4 fruit fly cellular contexts compared by ENCODE assay signal in genomic region chr3R:10550139-10550538, dm6.
TF ChIP-seq lines count a peak whose summit lies in the region.

No protein-coding gene starts in this region.

- TF ChIP-seq CTCF in whole organism, embryonic (GFP tag; optimal IDR thresholded peaks at IDR 0.05; lab: Kevin White, UChicago) = no peak

TF ChIP-seq in whole organism, embryonic, 481 proteins besides CTCF, POLR2A, EP300 and RAD21 (continues in another document):
- TF ChIP-seq D19A (tag; optimal IDR thresholded peaks at IDR 0.05; lab: Kevin White, UChicago) (no peak), jing (GFP tag; optimal IDR thresholded peaks at IDR 0.05; lab: Kevin White, UChicago) (no peak), CG8765 (GFP tag; IDR thresholded peaks at IDR 0.05; lab: Robert Waterston, UW) (no peak), Ets97D (GFP tag; optimal IDR thresholded peaks at IDR 0.05; lab: Kevin White, UChicago) (no peak), Drgx (GFP tag; IDR thresholded peaks at IDR 0.05; lab: Robert Waterston, UW) (0 out of 2 replicates have a peak, but pooled peaks have one; percentile 27), Sox102F (GFP tag; optimal IDR thresholded peaks at IDR 0.05; lab: Kevin White, UChicago) (no peak), pan (optimal IDR thresholded peaks at IDR 0.05; lab: Kevin White, UChicago) (no peak), pan (GFP tag; optimal IDR thresholded peaks at IDR 0.05 in 1 of 2, IDR thresholded peaks at IDR 0.05 in 1 of 2) (no peak), hkb (optimal IDR thresholded peaks at IDR 0.05; lab: Kevin White, UChicago) (no peak), hkb (GFP tag; IDR thresholded peaks at IDR 0.05; lab: Robert Waterston, UW) (no peak), CG10431 (GFP tag; optimal IDR thresholded peaks at IDR 0.05; lab: Kevin White, UChicago) (no peak), insv (GFP tag; optimal IDR thresholded peaks at IDR 0.05; lab: Kevin White, UChicago) (no peak), Sin3A (optimal IDR thresholded peaks at IDR 0.05; lab: Kevin White, UChicago) (no peak), CG9215 (GFP tag; IDR thresholded peaks at IDR 0.05; lab: Robert Waterston, UW) (no peak), bsh (GFP tag; optimal IDR thresholded peaks at IDR 0.05; lab: Kevin White, UChicago) (peak in 1 of 2 experiments; percentile 18), al (GFP tag; IDR thresholded peaks at IDR 0.05; lab: Robert Waterston, UW) (no peak), CG13424 (tag; optimal IDR thresholded peaks at IDR 0.05; lab: Kevin White, UChicago) (no peak), Chrac-16 (GFP tag; optimal IDR thresholded peaks at IDR 0.05; lab: Kevin White, UChicago) (no peak), nom (GFP tag; optimal IDR thresholded peaks at IDR 0.05; lab: Kevin White, UChicago) (peak; percentile 77), Myb (GFP tag; optimal IDR thresholded peaks at IDR 0.05; lab: Kevin White, UChicago) (no peak), slp2 (GFP tag; optimal IDR thresholded peaks at IDR 0.05; lab: Kevin White, UChicago) (no peak), CG7357 (GFP tag; IDR thresholded peaks at IDR 0.05; lab: Robert Waterston, UW) (no peak), CG9817 (tag; optimal IDR thresholded peaks at IDR 0.05; lab: Kevin White, UChicago) (no peak), mam (GFP tag; optimal IDR thresholded peaks at IDR 0.05; lab: Kevin White, UChicago) (no peak)

TF ChIP-seq in whole organism, prepupa, 60 proteins besides CTCF, POLR2A, EP300 and RAD21 (continues in another document):
- peak; percentile 72 for TF ChIP-seq CG10669 (GFP tag; optimal IDR thresholded peaks at IDR 0.05; lab: Kevin White, UChicago)
- TF ChIP-seq CG6854 (GFP tag; optimal IDR thresholded peaks at IDR 0.05; lab: Kevin White, UChicago) = peak; percentile 28
- TF ChIP-seq CG7368 (GFP tag; optimal IDR thresholded peaks at IDR 0.05; lab: Kevin White, UChicago) = peak; percentile 42
- no peak for TF ChIP-seq fd85E (GFP tag; optimal IDR thresholded peaks at IDR 0.05; lab: Kevin White, UChicago)
- TF ChIP-seq svp (GFP tag; lab: Kevin White, UChicago) = peak; percentile 88
- peak; percentile 55 for TF ChIP-seq CG15336 (GFP tag; IDR thresholded peaks at IDR 0.05; lab: Robert Waterston, UW)
- TF ChIP-seq acj6 (GFP tag; optimal IDR thresholded peaks at IDR 0.05; lab: Kevin White, UChicago) = peak; percentile 53
- TF ChIP-seq Sox14 (GFP tag; optimal IDR thresholded peaks at IDR 0.05; lab: Kevin White, UChicago) = peak; percentile 74
- peak; percentile 56 for TF ChIP-seq CG8632 (GFP tag; optimal IDR thresholded peaks at IDR 0.05; lab: Kevin White, UChicago)
- peak; percentile 77 for TF ChIP-seq esn (GFP tag; optimal IDR thresholded peaks at IDR 0.05; lab: Kevin White, UChicago)
- peak; percentile 34 for TF ChIP-seq Hr4 (GFP tag; optimal IDR thresholded peaks at IDR 0.05; lab: Kevin White, UChicago)
- TF ChIP-seq pdm3 (GFP tag; optimal IDR thresholded peaks at IDR 0.05; lab: Kevin White, UChicago) = peak; percentile 71
- no peak for TF ChIP-seq CG6276 (GFP tag; optimal IDR thresholded peaks at IDR 0.05; lab: Kevin White, UChicago)
- TF ChIP-seq spab (GFP tag; optimal IDR thresholded peaks at IDR 0.05; lab: Kevin White, UChicago) = peak; percentile 71
- TF ChIP-seq ss (GFP tag; optimal IDR thresholded peaks at IDR 0.05; lab: Kevin White, UChicago) = peak; percentile 31 to 56
- peak; percentile 66 for TF ChIP-seq Sox102F (GFP tag; optimal IDR thresholded peaks at IDR 0.05; lab: Kevin White, UChicago)
- TF ChIP-seq CG3032 (tag; optimal IDR thresholded peaks at IDR 0.05; lab: Kevin White, UChicago) = peak; percentile 75
- peak; percentile 67 for TF ChIP-seq CG3919 (GFP tag; optimal IDR thresholded peaks at IDR 0.05; lab: Kevin White, UChicago)
- peak; percentile 81 for TF ChIP-seq CG6163 (GFP tag; IDR thresholded peaks at IDR 0.05; lab: Robert Waterston, UW)
- TF ChIP-seq cyc (GFP tag; optimal IDR thresholded peaks at IDR 0.05; lab: Kevin White, UChicago) = peak; percentile 73
- peak; percentile 60 for TF ChIP-seq fd59A (GFP tag; optimal IDR thresholded peaks at IDR 0.05; lab: Kevin White, UChicago)
- peak; percentile 55 for TF ChIP-seq Ets21C (GFP tag; optimal IDR thresholded peaks at IDR 0.05; lab: Kevin White, UChicago)
- TF ChIP-seq Blimp-1 (GFP tag; optimal IDR thresholded peaks at IDR 0.05; lab: Kevin White, UChicago) = no peak
- peak; percentile 73 for TF ChIP-seq Smox (GFP tag; optimal IDR thresholded peaks at IDR 0.05; lab: Kevin White, UChicago)

TF ChIP-seq in whole organism, pupa, 21 proteins besides CTCF, POLR2A, EP300 and RAD21:
- TF ChIP-seq fd96Ca (GFP tag; IDR thresholded peaks at IDR 0.05; lab: Robert Waterston, UW) = no peak
- peak; percentile 46 for TF ChIP-seq CG8301 (tag; optimal IDR thresholded peaks at IDR 0.05; lab: Kevin White, UChicago)
- TF ChIP-seq CG12605 (GFP tag; IDR thresholded peaks at IDR 0.05; lab: Robert Waterston, UW) = no peak
- TF ChIP-seq CG4496 (GFP tag; IDR thresholded peaks at IDR 0.05; lab: Robert Waterston, UW) = peak; percentile 43; the same call in 2 of the 3 replicates
- TF ChIP-seq Pif1B (GFP tag; optimal IDR thresholded peaks at IDR 0.05; lab: Kevin White, UChicago) = peak; percentile 56
- TF ChIP-seq CG17806 (tag; optimal IDR thresholded peaks at IDR 0.05; lab: Kevin White, UChicago) = peak; percentile 73
- peak; percentile 44 for TF ChIP-seq Pif1A (GFP tag; optimal IDR thresholded peaks at IDR 0.05; lab: Kevin White, UChicago)
- peak; percentile 53 for TF ChIP-seq Snoo (tag; optimal IDR thresholded peaks at IDR 0.05; lab: Kevin White, UChicago)
- TF ChIP-seq CG34367 (tag; optimal IDR thresholded peaks at IDR 0.05; lab: Kevin White, UChicago) = peak; percentile 58
- TF ChIP-seq CG32121 (GFP tag; IDR thresholded peaks at IDR 0.05; lab: Robert Waterston, UW) = peak; percentile 45; the same call in 1 of the 2 replicates
- TF ChIP-seq D1 (tag; optimal IDR thresholded peaks at IDR 0.05; lab: Kevin White, UChicago) = peak; percentile 29
- TF ChIP-seq CG14655 (GFP tag; optimal IDR thresholded peaks at IDR 0.05; lab: Kevin White, UChicago) = peak; percentile 66
- TF ChIP-seq EcR (GFP tag; optimal IDR thresholded peaks at IDR 0.05; lab: Kevin White, UChicago) = no peak
- TF ChIP-seq CG10348 (GFP tag; IDR thresholded peaks at IDR 0.05; lab: Robert Waterston, UW) = no peak
- no peak for TF ChIP-seq rn (GFP tag; IDR thresholded peaks at IDR 0.05; lab: Robert Waterston, UW)
- TF ChIP-seq CG8159 (tag; optimal IDR thresholded peaks at IDR 0.05; lab: Kevin White, UChicago) = peak; percentile 73
- 0 out of 2 replicates have a peak, but pooled peaks have one; percentile 20 for TF ChIP-seq Ets98B (GFP tag; IDR thresholded peaks at IDR 0.05; lab: Robert Waterston, UW)
- TF ChIP-seq gl (tag; optimal IDR thresholded peaks at IDR 0.05; lab: Kevin White, UChicago) = peak; percentile 63
- TF ChIP-seq CG9948 (tag; optimal IDR thresholded peaks at IDR 0.05; lab: Kevin White, UChicago) = peak; percentile 68
- TF ChIP-seq CG13204 (GFP tag; optimal IDR thresholded peaks at IDR 0.05; lab: Kevin White, UChicago) = no peak
- TF ChIP-seq CG15710 (tag; optimal IDR thresholded peaks at IDR 0.05; lab: Kevin White, UChicago) = peak; percentile 71

TF ChIP-seq in whole organism, wandering third instar larva, 38 proteins besides CTCF, POLR2A, EP300 and RAD21 (continues in another document):
- TF ChIP-seq Hr78 (GFP tag; optimal IDR thresholded peaks at IDR 0.05; lab: Kevin White, UChicago) (no peak), lola (GFP tag; optimal IDR thresholded peaks at IDR 0.05; lab: Kevin White, UChicago) (no peak), Hr83 (GFP tag; optimal IDR thresholded peaks at IDR 0.05; lab: Kevin White, UChicago; ENCODE audit: poor library complexity, severe bottlenecking) (no peak), Abd-B (GFP tag; optimal IDR thresholded peaks at IDR 0.05; lab: Kevin White, UChicago) (no peak), h (GFP tag; optimal IDR thresholded peaks at IDR 0.05; lab: Kevin White, UChicago) (peak; percentile 70), CrebA (GFP tag; optimal IDR thresholded peaks at IDR 0.05; lab: Kevin White, UChicago; ENCODE audit: borderline replicate concordance) (no peak), HLH106 (tag; optimal IDR thresholded peaks at IDR 0.05; lab: Kevin White, UChicago) (peak; percentile 62), dsf (GFP tag; optimal IDR thresholded peaks at IDR 0.05; lab: Kevin White, UChicago; ENCODE audit: borderline replicate concordance) (no peak), Rel (GFP tag; optimal IDR thresholded peaks at IDR 0.05; lab: Kevin White, UChicago) (no peak), Rel (tag; optimal IDR thresholded peaks at IDR 0.05; lab: Kevin White, UChicago) (no peak), br (GFP tag; optimal IDR thresholded peaks at IDR 0.05; lab: Kevin White, UChicago) (peak; percentile 68), Mio (GFP tag; optimal IDR thresholded peaks at IDR 0.05; lab: Kevin White, UChicago) (no peak), Myc (optimal IDR thresholded peaks at IDR 0.05; lab: Kevin White, UChicago) (no peak), ey (GFP tag; optimal IDR thresholded peaks at IDR 0.05; lab: Kevin White, UChicago) (peak; percentile 58), woc (GFP tag; optimal IDR thresholded peaks at IDR 0.05; lab: Kevin White, UChicago) (peak; percentile 70), CG9705 (GFP tag; optimal IDR thresholded peaks at IDR 0.05; lab: Kevin White, UChicago) (no peak), Hnf4 (GFP tag; optimal IDR thresholded peaks at IDR 0.05; lab: Kevin White, UChicago) (peak; percentile 55), foxo (GFP tag; optimal IDR thresholded peaks at IDR 0.05; lab: Kevin White, UChicago) (peak in 1 of 2 experiments; percentile 76), Dfd (GFP tag; optimal IDR thresholded peaks at IDR 0.05; lab: Kevin White, UChicago) (no peak), usp (GFP tag; optimal IDR thresholded peaks at IDR 0.05; lab: Kevin White, UChicago) (no peak), fru (GFP tag; optimal IDR thresholded peaks at IDR 0.05; lab: Kevin White, UChicago) (peak; percentile 78), Dif (GFP tag; optimal IDR thresholded peaks at IDR 0.05; lab: Kevin White, UChicago; ENCODE audit: partially characterized antibody) (no peak), psq (GFP tag; optimal IDR thresholded peaks at IDR 0.05; lab: Kevin White, UChicago) (peak; percentile 60), Sp1 (GFP tag; optimal IDR thresholded peaks at IDR 0.05; lab: Kevin White, UChicago) (peak; percentile 65), jim (GFP tag; optimal IDR thresholded peaks at IDR 0.05; lab: Kevin White, UChicago) (no peak), dl (GFP tag; optimal IDR thresholded peaks at IDR 0.05; lab: Kevin White, UChicago; ENCODE audit: insufficient read depth in 1 of 2, partially characterized antibody in 2 of 2) (no peak), rgr (GFP tag; optimal IDR thresholded peaks at IDR 0.05; lab: Kevin White, UChicago) (peak; percentile 73), CG32264 (GFP tag; optimal IDR thresholded peaks at IDR 0.05; lab: Kevin White, UChicago) (no peak), OdsH (GFP tag; optimal IDR thresholded peaks at IDR 0.05; lab: Kevin White, UChicago) (peak; percentile 63), sv (GFP tag; optimal IDR thresholded peaks at IDR 0.05; lab: Kevin White, UChicago) (no peak), Jra (GFP tag; optimal IDR thresholded peaks at IDR 0.05; lab: Kevin White, UChicago) (no peak), GATAd (GFP tag; optimal IDR thresholded peaks at IDR 0.05; lab: Kevin White, UChicago) (no peak)

Comparison
In these comparisons a context has a peak if more than half of its experiments do, and no peak if none do; other contexts are left out.
1. Of the 7 proteins assayed by ChIP-seq in both whole organism, embryonic and whole organism, prepupa: peak only in whole organism, embryonic: none; only in whole organism, prepupa: CG16779, CG6854, Hr39, Lpt and Sox102F; in both: none; in neither: 2.